Worm (Caenorhabditis elegans) whole organism, young adult: ENCODE measurements around the gene lgc-24.

Source experiments
- B0261.1 ChIP-seq: sonication (generic microtip); optimal IDR thresholded peaks from 2 replicates; lab custom pipeline; 2016; ENCODE audit warnings: mild to moderate bottlenecking, missing genetic modification characterization, moderate library complexity, missing compliant biosample characterization
- C06A6.2 ChIP-seq: fragments of 200-800 bp; sonication (Bioruptor generic); conservative IDR thresholded peaks from 2 replicates; pipeline ENCODE4 v1.3.6; 2022; ENCODE audit warnings: missing genetic modification characterization, missing compliant biosample characterization
- D2030.7 ChIP-seq: fragments of 200-800 bp; sonication (Bioruptor generic); IDR thresholded peaks from 2 replicates; pipeline ENCODE4 v1.3.6; 2022; ENCODE audit warnings: missing genetic modification reagents, missing genetic modification characterization, missing compliant biosample characterization
- F10E7.11 ChIP-seq: sonication (generic microtip); optimal IDR thresholded peaks from 2 replicates; lab custom pipeline; 2017; ENCODE audit warnings: mild to moderate bottlenecking, missing genetic modification characterization, moderate library complexity, missing compliant biosample characterization
- F23B12.7 ChIP-seq: sonication (generic microtip); optimal IDR thresholded peaks from 2 replicates; lab custom pipeline; 2017; ENCODE audit warnings: missing genetic modification characterization, mild to moderate bottlenecking, missing compliant biosample characterization, antibody characterized with exemption, moderate library complexity; ENCODE audit not compliant: insufficient read depth
- F33H1.4 ChIP-seq: fragments of 200-800 bp; sonication (Bioruptor generic); IDR thresholded peaks from 2 replicates; pipeline ENCODE4 v1.3.6; 2022; ENCODE audit warnings: missing genetic modification reagents, missing genetic modification characterization, missing compliant biosample characterization
- F39B2.1 ChIP-seq: fragments of 200-800 bp; sonication (Bioruptor generic); IDR thresholded peaks from 2 replicates; pipeline ENCODE4 v1.3.6; 2022; ENCODE audit warnings: missing genetic modification reagents, missing genetic modification characterization, missing compliant biosample characterization
- F49E8.2 ChIP-seq: sonication (generic microtip); optimal IDR thresholded peaks from 3 replicates; lab custom pipeline; 2017; ENCODE audit warnings: missing genetic modification characterization, mild to moderate bottlenecking, missing compliant biosample characterization, antibody characterized with exemption, moderate library complexity; ENCODE audit not compliant: insufficient read depth
- T26A5.8 ChIP-seq: sonication (generic microtip); optimal IDR thresholded peaks from 2 replicates; lab custom pipeline; 2016; ENCODE audit warnings: missing genetic modification characterization, missing compliant biosample characterization
- Y53G8AR.9 ChIP-seq: fragments of 200-800 bp; sonication (Bioruptor generic); conservative IDR thresholded peaks from 2 replicates; pipeline ENCODE4 v1.3.6; 2022; ENCODE audit warnings: missing genetic modification reagents, missing genetic modification characterization, missing compliant biosample characterization
- Y67H2A.10 ChIP-seq: fragments of 200-800 bp; sonication (Bioruptor generic); conservative IDR thresholded peaks from 2 replicates; pipeline ENCODE4 v1.3.6; 2022; ENCODE audit warnings: missing genetic modification reagents, missing genetic modification characterization, missing compliant biosample characterization
- Y79H2A.3 ChIP-seq: fragments of 200-800 bp; sonication (Bioruptor generic); conservative IDR thresholded peaks from 2 replicates; pipeline ENCODE4 v1.3.6; 2022; ENCODE audit warnings: missing genetic modification reagents, missing genetic modification characterization, missing compliant biosample characterization
- Y95B8A.8 ChIP-seq: fragments of 200-800 bp; sonication (Bioruptor generic); IDR thresholded peaks from 2 replicates; pipeline ENCODE4 v1.3.6; 2022; ENCODE audit warnings: missing genetic modification reagents, missing genetic modification characterization, missing compliant biosample characterization
- atf-7 ChIP-seq: sonication (generic microtip); optimal IDR thresholded peaks from 2 replicates; lab custom pipeline; 2017; ENCODE audit warnings: mild to moderate bottlenecking, missing genetic modification characterization, missing compliant biosample characterization
- attf-5 ChIP-seq: fragments of 200-800 bp; sonication (Bioruptor generic); optimal IDR thresholded peaks from 2 replicates; lab custom pipeline; 2018; ENCODE audit warnings: mild to moderate bottlenecking, missing genetic modification characterization, missing compliant biosample characterization
- bed-1 ChIP-seq: fragments of 200-800 bp; sonication (Bioruptor generic); IDR thresholded peaks from 2 replicates; pipeline ENCODE4 v1.3.6; 2022; ENCODE audit warnings: missing genetic modification reagents, missing genetic modification characterization, missing compliant biosample characterization
- cebp-2 ChIP-seq: fragments of 200-800 bp; sonication (Bioruptor generic); IDR thresholded peaks from 2 replicates; pipeline ENCODE4 v1.3.6; 2022; ENCODE audit warnings: missing genetic modification characterization, missing compliant biosample characterization
- ceh-27 ChIP-seq: fragments of 200-800 bp; sonication (Bioruptor generic); optimal IDR thresholded peaks from 2 replicates; lab custom pipeline; 2018; ENCODE audit warnings: mild to moderate bottlenecking, missing genetic modification characterization, moderate library complexity, missing compliant biosample characterization
- ceh-79 ChIP-seq: sonication (generic microtip); optimal IDR thresholded peaks from 2 replicates; lab custom pipeline; 2017; ENCODE audit warnings: mild to moderate bottlenecking, missing genetic modification characterization, missing compliant biosample characterization
- dpff-1 ChIP-seq: sonication (generic microtip); optimal IDR thresholded peaks from 2 replicates; lab custom pipeline; 2017; ENCODE audit warnings: mild to moderate bottlenecking, missing genetic modification characterization, missing compliant biosample characterization
- dpl-1 ChIP-seq: fragments of 150-350 bp; optimal IDR thresholded peaks from 2 replicates; lab custom pipeline; 2014; ENCODE audit warnings: missing biosample characterization, missing genetic modification reagents, missing genetic modification characterization
- egl-44 ChIP-seq: fragments of 200-800 bp; sonication (Bioruptor generic); IDR thresholded peaks from 2 replicates; pipeline ENCODE4 v1.3.6; 2022; ENCODE audit warnings: missing genetic modification reagents, missing genetic modification characterization, missing compliant biosample characterization
- egrh-3 ChIP-seq: fragments of 200-800 bp; sonication (Bioruptor generic); IDR thresholded peaks from 2 replicates; pipeline ENCODE4 v1.3.6; 2022; ENCODE audit warnings: missing genetic modification reagents, missing genetic modification characterization, missing compliant biosample characterization
- him-1 ChIP-seq: sonication (generic microtip); optimal IDR thresholded peaks from 2 replicates; lab custom pipeline; 2016; ENCODE audit warnings: missing genotype, missing genetic modification reagents, missing genetic modification characterization, missing compliant biosample characterization
- hsf-1 ChIP-seq: fragments of 200-800 bp; sonication (Bioruptor generic); IDR thresholded peaks from 2 replicates; pipeline ENCODE4 v1.3.6; 2022; ENCODE audit warnings: missing genetic modification reagents, missing genetic modification characterization, missing compliant biosample characterization
- lag-1 ChIP-seq: fragments of 200-800 bp; sonication (Bioruptor generic); IDR thresholded peaks from 2 replicates; pipeline ENCODE4 v1.3.6; 2022; ENCODE audit warnings: missing genetic modification reagents, missing genetic modification characterization, missing compliant biosample characterization
- let-607 ChIP-seq, 2 experiments: fragments of 200-800 bp in 1 of 2; sonication (Bioruptor generic) in 1 of 2; sonication (generic microtip) in 1 of 2; optimal IDR thresholded peaks; 2 replicates each; lab custom pipeline; 2016 to 2018; ENCODE audit warnings: mild to moderate bottlenecking in 2 of 2, missing compliant biosample characterization in 2 of 2, missing genetic modification characterization in 2 of 2, moderate library complexity in 2 of 2, missing genotype in 1 of 2
- lin-54 ChIP-seq: fragments of 200-800 bp; sonication (Bioruptor generic); optimal IDR thresholded peaks from 2 replicates; lab custom pipeline; 2018; ENCODE audit warnings: mild to moderate bottlenecking, missing genetic modification characterization, missing compliant biosample characterization
- lir-1 ChIP-seq: fragments of 200-800 bp; sonication (Bioruptor generic); conservative IDR thresholded peaks from 2 replicates; pipeline ENCODE4 v1.3.6; 2022; ENCODE audit warnings: missing genetic modification reagents, missing genetic modification characterization, missing compliant biosample characterization
- madf-10 ChIP-seq: sonication (generic microtip); optimal IDR thresholded peaks from 2 replicates; lab custom pipeline; 2016; ENCODE audit warnings: mild to moderate bottlenecking, missing genetic modification characterization, missing compliant biosample characterization
- madf-3 ChIP-seq: fragments of 200-800 bp; sonication (Bioruptor generic); IDR thresholded peaks from 2 replicates; pipeline ENCODE4 v1.3.6; 2022; ENCODE audit warnings: missing genetic modification reagents, missing genetic modification characterization, missing compliant biosample characterization
- mes-4 ChIP-seq: sonication (generic microtip); optimal IDR thresholded peaks from 2 replicates; lab custom pipeline; 2016; ENCODE audit warnings: missing genotype, missing genetic modification characterization, missing compliant biosample characterization
- nfya-2 ChIP-seq: fragments of 200-800 bp; sonication (Bioruptor generic); IDR thresholded peaks from 2 replicates; pipeline ENCODE4 v1.3.6; 2022; ENCODE audit warnings: missing genetic modification reagents, missing genetic modification characterization, missing compliant biosample characterization
- nfyb-1 ChIP-seq: fragments of 200-800 bp; sonication (Bioruptor generic); IDR thresholded peaks from 2 replicates; pipeline ENCODE4 v1.3.6; 2022; ENCODE audit warnings: missing genetic modification reagents, missing genetic modification characterization, missing compliant biosample characterization
- nhr-120 ChIP-seq: fragments of 200-800 bp; sonication (Bioruptor generic); IDR thresholded peaks from 2 replicates; pipeline ENCODE4 v1.3.6; 2022; ENCODE audit warnings: missing genetic modification characterization, missing compliant biosample characterization
- nhr-27 ChIP-seq: fragments of 200-800 bp; sonication (Bioruptor generic); optimal IDR thresholded peaks from 2 replicates; lab custom pipeline; 2018; ENCODE audit warnings: mild to moderate bottlenecking, missing genetic modification characterization, moderate library complexity, missing compliant biosample characterization
- rcor-1 ChIP-seq: fragments of 200-800 bp; sonication (Bioruptor generic); IDR thresholded peaks from 2 replicates; pipeline ENCODE4 v1.3.6; 2022; ENCODE audit warnings: missing genetic modification reagents, missing genetic modification characterization, missing compliant biosample characterization
- rpc-1 ChIP-seq, 2 experiments: fragments of 150-350 bp in 1 of 2; sonication (generic microtip) in 1 of 2; optimal IDR thresholded peaks; 2 replicates each; lab custom pipeline; 2014 to 2018; ENCODE audit warnings: missing biosample characterization in 1 of 2, missing genetic modification characterization in 1 of 2, missing genetic modification reagents in 1 of 2, missing genotype in 1 of 2
- sdz-38 ChIP-seq: sonication (generic microtip); optimal IDR thresholded peaks from 2 replicates; lab custom pipeline; 2016; ENCODE audit warnings: missing genotype, missing genetic modification characterization, missing compliant biosample characterization
- snpc-1.1 ChIP-seq: sonication (generic microtip); optimal IDR thresholded peaks from 2 replicates; lab custom pipeline; 2017; ENCODE audit warnings: missing genetic modification characterization, mild to moderate bottlenecking, missing compliant biosample characterization, antibody characterized with exemption, moderate library complexity, missing genotype, missing genetic modification reagents; ENCODE audit not compliant: insufficient read depth
- snpc-1.3 ChIP-seq: sonication (generic microtip); optimal IDR thresholded peaks from 2 replicates; lab custom pipeline; 2017; ENCODE audit warnings: missing genetic modification characterization, mild to moderate bottlenecking, missing compliant biosample characterization, antibody characterized with exemption, moderate library complexity, missing genotype, missing genetic modification reagents; ENCODE audit not compliant: insufficient read depth
- snpc-3.4 ChIP-seq: sonication (generic microtip); optimal IDR thresholded peaks from 2 replicates; lab custom pipeline; 2017; ENCODE audit warnings: missing genetic modification characterization, mild to moderate bottlenecking, missing compliant biosample characterization, antibody characterized with exemption, moderate library complexity, missing genotype, missing genetic modification reagents
- somi-1 ChIP-seq: fragments of 200-800 bp; sonication (Bioruptor generic); optimal IDR thresholded peaks from 2 replicates; lab custom pipeline; 2018; ENCODE audit warnings: mild to moderate bottlenecking, missing genetic modification characterization, missing compliant biosample characterization
- unc-130 ChIP-seq: sonication (generic microtip); optimal IDR thresholded peaks from 2 replicates; lab custom pipeline; 2016; ENCODE audit warnings: missing genetic modification reagents, missing genetic modification characterization, missing compliant biosample characterization
- ztf-26 ChIP-seq: sonication (generic microtip); optimal IDR thresholded peaks from 2 replicates; lab custom pipeline; 2017; ENCODE audit warnings: missing genetic modification characterization, missing compliant biosample characterization
- ztf-28 ChIP-seq: fragments of 200-800 bp; sonication (Bioruptor generic); IDR thresholded peaks from 2 replicates; pipeline ENCODE4 v1.3.6; 2022; ENCODE audit warnings: missing genetic modification reagents, missing genetic modification characterization, missing compliant biosample characterization
- ztf-6 ChIP-seq: fragments of 200-800 bp; sonication (Bioruptor generic); IDR thresholded peaks from 2 replicates; pipeline ENCODE4 v1.3.6; 2022; ENCODE audit warnings: missing genetic modification reagents, missing genetic modification characterization, missing compliant biosample characterization

The lgc-24 gene

DNA sequence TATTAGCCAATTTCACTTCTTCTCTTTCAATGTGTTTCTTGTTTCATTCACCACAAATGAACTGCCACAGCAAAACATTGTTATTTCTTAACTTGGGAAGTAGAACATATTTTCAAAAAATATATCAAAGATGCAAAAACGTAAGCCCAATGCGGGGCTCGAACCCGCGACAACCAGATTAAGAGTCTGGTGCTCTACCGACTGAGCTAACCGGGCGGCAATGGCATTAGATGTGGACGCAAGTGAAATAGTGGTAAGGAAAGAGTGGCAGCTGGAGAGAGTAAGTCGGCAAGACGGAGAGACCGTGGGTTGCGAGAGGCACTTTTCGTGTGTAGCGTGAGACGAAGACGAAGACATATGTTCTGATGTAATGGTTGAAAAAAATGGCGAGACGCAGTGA lies 37.7 kb downstream of the lgc-24 start (continued):
- TF ChIP-seq F23B12.7 (peak; percentile 80), dpl-1 (peak; percentile 21), ceh-27 (GFP tag; lab: Kevin White, UChicago) (peak; percentile 91), F33H1.4 (no peak), cebp-2 (GFP tag; lab: Robert Waterston, UW) (peak; percentile 97), dpff-1 (tag; lab: Kevin White, UChicago) (peak; percentile 6), egl-44 (GFP tag; lab: Robert Waterston, UW) (peak; percentile 91), Y67H2A.10 (GFP tag; lab: Robert Waterston, UW) (peak; percentile 73), egrh-3 (GFP tag; lab: Robert Waterston, UW) (no peak; the same call in 1 of the 2 replicates), T26A5.8 (tag; lab: Kevin White, UChicago) (peak; percentile 87), rpc-1 (optimal IDR thresholded peaks at IDR 0.05; lab: Kevin White, UChicago) (peak; percentile 97), rpc-1 (tag; optimal IDR thresholded peaks at IDR 0.05; lab: Kevin White, UChicago) (peak; percentile 99), unc-130 (peak; percentile 46), mes-4 (tag; lab: Kevin White, UChicago) (peak; percentile 90), ztf-26 (tag; lab: Kevin White, UChicago) (peak; percentile 92), F10E7.11 (tag; lab: Kevin White, UChicago) (peak; percentile 36), lir-1 (GFP tag; lab: Robert Waterston, UW) (peak; percentile 10; the same call in 1 of the 2 replicates), rcor-1 (peak; percentile 89), Y79H2A.3 (GFP tag; lab: Robert Waterston, UW) (0 out of 2 replicates have a peak, but pooled peaks have one; percentile 33), snpc-1.1 (tag; lab: Kevin White, UChicago) (peak; percentile 26), attf-5 (no peak), madf-10 (tag; lab: Kevin White, UChicago) (peak; percentile 85), hsf-1 (GFP tag; lab: Robert Waterston, UW) (no peak), madf-3 (GFP tag; lab: Robert Waterston, UW) (0 out of 2 replicates have a peak, but pooled peaks have one; percentile 66), C06A6.2 (GFP tag; lab: Robert Waterston, UW) (peak; percentile 67), him-1 (peak; percentile 97), lag-1 (GFP tag; lab: Robert Waterston, UW) (no peak), bed-1 (GFP tag; lab: Robert Waterston, UW) (no peak), snpc-3.4 (tag; lab: Kevin White, UChicago) (peak; percentile 80), somi-1 (peak; percentile 80), nfyb-1 (peak; percentile 93), atf-7 (tag; lab: Kevin White, UChicago) (peak; percentile 67), snpc-1.3 (tag; lab: Kevin White, UChicago) (peak; percentile 74), ztf-6 (no peak; the same call in 1 of the 2 replicates), D2030.7 (GFP tag; lab: Robert Waterston, UW) (peak; percentile 78), nhr-27 (peak; percentile 93), sdz-38 (tag; lab: Kevin White, UChicago) (peak; percentile 41), lin-54 (GFP tag; lab: Kevin White, UChicago) (no peak), nhr-120 (GFP tag; lab: Robert Waterston, UW) (peak; percentile 94; the same call in 1 of the 2 replicates), ceh-79 (tag; lab: Kevin White, UChicago) (peak; percentile 76), B0261.1 (tag; lab: Kevin White, UChicago) (peak; percentile 99), let-607 (tag; optimal IDR thresholded peaks at IDR 0.05; lab: Kevin White, UChicago) (peak; percentile 55 to 74), F39B2.1 (GFP tag; lab: Robert Waterston, UW) (no peak), Y53G8AR.9 (peak; percentile 84), nfya-2 (no peak), Y95B8A.8 (GFP tag; lab: Robert Waterston, UW) (peak; percentile 70; the same call in 1 of the 2 replicates), F49E8.2 (tag; lab: Kevin White, UChicago) (no peak), ztf-28 (GFP tag; lab: Robert Waterston, UW) (peak; percentile 84)
